Fruit fly (Drosophila melanogaster) whole organism, embryonic: ENCODE data around the gene CG34176.

Experiments used
- Abd-B ChIP-seq: fragments of 200-800 bp; sonication (Bioruptor generic); optimal IDR thresholded peaks from 2 replicates; lab custom pipeline; 2018; ENCODE audit warnings: missing biosample characterization, mild to moderate bottlenecking, missing genetic modification characterization, moderate library complexity
- Antp ChIP-seq: fragments of 200-800 bp; sonication (Bioruptor generic); optimal IDR thresholded peaks from 3 replicates; lab custom pipeline; 2016; ENCODE audit warnings: missing biosample characterization, missing genetic modification characterization
- CG10462 ChIP-seq: fragments of 200-800 bp; sonication (Bioruptor generic); optimal IDR thresholded peaks from 2 replicates; lab custom pipeline; 2016; ENCODE audit warnings: missing biosample characterization, missing genetic modification characterization
- CG11398 ChIP-seq: fragments of 200-800 bp; sonication (Bioruptor generic); optimal IDR thresholded peaks from 2 replicates; lab custom pipeline; 2016; ENCODE audit warnings: missing biosample characterization, missing genetic modification characterization
- CG11696 ChIP-seq: fragments of 200-800 bp; sonication (Bioruptor generic); IDR thresholded peaks from 2 replicates; pipeline ENCODE4 v1.3.6; 2022; ENCODE audit warnings: missing biosample characterization, missing genetic modification characterization
- CG12155 ChIP-seq: fragments of 200-800 bp; sonication (Bioruptor generic); optimal IDR thresholded peaks from 3 replicates; lab custom pipeline; 2016; ENCODE audit warnings: missing biosample characterization, missing genetic modification characterization
- CG12299 ChIP-seq: fragments of 200-800 bp; sonication (Bioruptor generic); optimal IDR thresholded peaks from 2 replicates; lab custom pipeline; 2018; ENCODE audit warnings: missing biosample characterization, mild to moderate bottlenecking, missing genetic modification characterization
- CG14014 ChIP-seq: fragments of 200-800 bp; sonication (Bioruptor generic); IDR thresholded peaks from 2 replicates; pipeline ENCODE4 v1.3.6; 2022; ENCODE audit warnings: missing biosample characterization, missing genetic modification characterization
- CG17359 ChIP-seq: fragments of 200-800 bp; sonication (Bioruptor generic); optimal IDR thresholded peaks from 3 replicates; lab custom pipeline; 2018; ENCODE audit warnings: missing biosample characterization, mild to moderate bottlenecking, missing genetic modification characterization, moderate library complexity
- CG17361 ChIP-seq: fragments of 200-800 bp; sonication (Bioruptor generic); IDR thresholded peaks from 3 replicates; pipeline ENCODE4 v1.3.6; 2022; ENCODE audit warnings: missing biosample characterization, missing genetic modification characterization
- CG17829 ChIP-seq: fragments of 200-800 bp; optimal IDR thresholded peaks from 2 replicates; lab custom pipeline; 2019; ENCODE audit warnings: missing biosample characterization, mild to moderate bottlenecking, missing genetic modification characterization, moderate library complexity
- CG1792 ChIP-seq: fragments of 200-800 bp; sonication (Bioruptor generic); optimal IDR thresholded peaks from 2 replicates; lab custom pipeline; 2016; ENCODE audit warnings: missing biosample characterization, missing genetic modification characterization
- CG18599 ChIP-seq: fragments of 200-800 bp; sonication (Bioruptor generic); optimal IDR thresholded peaks from 3 replicates; lab custom pipeline; 2017; ENCODE audit warnings: missing biosample characterization, missing genetic modification characterization, mild to moderate bottlenecking, moderate library complexity, missing genetic modification reagents
- CG2120 ChIP-seq: fragments of 200-800 bp; sonication (Bioruptor generic); optimal IDR thresholded peaks from 3 replicates; lab custom pipeline; 2016; ENCODE audit warnings: missing biosample characterization, missing genetic modification characterization
- CG2202 ChIP-seq: fragments of 200-800 bp; sonication (Bioruptor generic); optimal IDR thresholded peaks from 2 replicates; lab custom pipeline; 2018; ENCODE audit warnings: missing biosample characterization, mild to moderate bottlenecking, missing genetic modification characterization
- CG2678 ChIP-seq: fragments of 200-800 bp; sonication (Bioruptor generic); optimal IDR thresholded peaks from 3 replicates; lab custom pipeline; 2019; ENCODE audit warnings: missing biosample characterization, mild to moderate bottlenecking, missing genetic modification characterization, moderate library complexity
- CG3281 ChIP-seq: fragments of 200-800 bp; sonication (Bioruptor generic); optimal IDR thresholded peaks from 3 replicates; lab custom pipeline; 2017; ENCODE audit warnings: missing biosample characterization, mild to moderate bottlenecking, missing genetic modification characterization
- CG3838 ChIP-seq: fragments of 200-800 bp; sonication (Bioruptor generic); optimal IDR thresholded peaks from 3 replicates; lab custom pipeline; 2016; ENCODE audit warnings: missing biosample characterization, missing genetic modification characterization
- CG42726 ChIP-seq: fragments of 200-800 bp; sonication (Bioruptor generic); IDR thresholded peaks from 2 replicates; pipeline ENCODE4 v1.3.6; 2022; ENCODE audit warnings: missing biosample characterization, missing genetic modification characterization; ENCODE audit not compliant: partially characterized antibody
- CG6791 ChIP-seq: fragments of 200-800 bp; sonication (Bioruptor generic); IDR thresholded peaks from 3 replicates; pipeline ENCODE4 v1.3.6; 2022; ENCODE audit warnings: missing biosample characterization, missing genetic modification characterization; ENCODE audit not compliant: partially characterized antibody
- CG6813 ChIP-seq: fragments of 200-800 bp; sonication (Bioruptor generic); optimal IDR thresholded peaks from 2 replicates; lab custom pipeline; 2017; ENCODE audit warnings: missing biosample characterization, missing genetic modification characterization, mild to moderate bottlenecking, moderate library complexity, missing genetic modification reagents
- CG7372 ChIP-seq: fragments of 200-800 bp; sonication (Bioruptor generic); IDR thresholded peaks from 2 replicates; pipeline ENCODE4 v1.3.6; 2022; ENCODE audit warnings: missing biosample characterization, missing genetic modification characterization
- CG9932 ChIP-seq: fragments of 200-800 bp; sonication (Bioruptor generic); IDR thresholded peaks from 2 replicates; pipeline ENCODE4 v1.3.6; 2022; ENCODE audit warnings: missing biosample characterization, missing genetic modification characterization
- Hey ChIP-seq: fragments of 200-800 bp; sonication (Bioruptor generic); optimal IDR thresholded peaks from 3 replicates; lab custom pipeline; 2018; ENCODE audit warnings: missing biosample characterization, mild to moderate bottlenecking, missing genetic modification characterization
- Hr3 ChIP-seq: fragments of 200-800 bp; sonication (Bioruptor generic); optimal IDR thresholded peaks from 3 replicates; lab custom pipeline; 2016; ENCODE audit warnings: missing biosample characterization, missing genetic modification characterization
- Hr39 ChIP-seq: fragments of >200 bp; optimal IDR thresholded peaks from 2 replicates; lab custom pipeline; 2017
- Hr51 ChIP-seq, 2 experiments: fragments of 200-800 bp; sonication (Bioruptor generic); optimal IDR thresholded peaks; 2 replicates in 1 of 2; 3 replicates in 1 of 2; lab custom pipeline; 2016 to 2018; ENCODE audit warnings: missing biosample characterization in 2 of 2, missing genetic modification characterization in 2 of 2, mild to moderate bottlenecking in 1 of 2, moderate library complexity in 1 of 2
- Lim3 ChIP-seq: fragments of 200-800 bp; sonication (Bioruptor generic); IDR thresholded peaks from 2 replicates; pipeline ENCODE4 v1.3.6; 2022; ENCODE audit warnings: missing biosample characterization, missing genetic modification characterization
- MESR4 ChIP-seq: fragments of 200-800 bp; sonication (Bioruptor generic); optimal IDR thresholded peaks from 2 replicates; lab custom pipeline; 2018; ENCODE audit warnings: missing biosample characterization, mild to moderate bottlenecking, missing genetic modification characterization, moderate library complexity
- Six4 ChIP-seq: fragments of 200-800 bp; sonication (Bioruptor generic); optimal IDR thresholded peaks from 2 replicates; lab custom pipeline; 2016; ENCODE audit warnings: missing biosample characterization, missing genetic modification characterization
- Tbp ChIP-seq: fragments of >200 bp; optimal IDR thresholded peaks from 2 replicates; lab custom pipeline; 2018; ENCODE audit warnings: missing biosample characterization, missing genetic modification characterization
- Xrp1 ChIP-seq: fragments of 200-800 bp; sonication (Bioruptor generic); IDR thresholded peaks from 2 replicates; pipeline ENCODE4 v1.3.6; 2022; ENCODE audit warnings: missing biosample characterization, missing genetic modification characterization
- aop ChIP-seq: fragments of 200-800 bp; sonication (Bioruptor generic); IDR thresholded peaks from 2 replicates; pipeline ENCODE4 v1.3.6; 2022; ENCODE audit warnings: missing biosample characterization, missing genetic modification characterization
- caup ChIP-seq: fragments of 200-800 bp; sonication (Bioruptor generic); optimal IDR thresholded peaks from 3 replicates; lab custom pipeline; 2017; ENCODE audit warnings: missing biosample characterization, mild to moderate bottlenecking, missing genetic modification characterization, moderate library complexity; ENCODE audit not compliant: severe bottlenecking
- chinmo ChIP-seq: fragments of 200-800 bp; sonication (Bioruptor generic); IDR thresholded peaks from 4 replicates; pipeline ENCODE4 v1.3.6; 2022; ENCODE audit warnings: missing biosample characterization, missing genetic modification characterization; ENCODE audit not compliant: partially characterized antibody
- ci ChIP-seq: fragments of 200-800 bp; sonication (Bioruptor generic); IDR thresholded peaks from 3 replicates; pipeline ENCODE4 v1.3.6; 2022; ENCODE audit warnings: missing biosample characterization, missing genetic modification characterization
- dmrt99B ChIP-seq: fragments of 200-800 bp; sonication (Bioruptor generic); optimal IDR thresholded peaks from 2 replicates; lab custom pipeline; 2018; ENCODE audit warnings: missing biosample characterization, mild to moderate bottlenecking, missing genetic modification characterization, moderate library complexity
- ewg ChIP-seq: fragments of 200-800 bp; sonication (Bioruptor generic); optimal IDR thresholded peaks from 3 replicates; lab custom pipeline; 2017; ENCODE audit warnings: mild to moderate bottlenecking, missing biosample characterization, missing genetic modification reagents, missing genetic modification characterization
- eyg ChIP-seq: fragments of 200-800 bp; sonication (Bioruptor generic); optimal IDR thresholded peaks from 3 replicates; lab custom pipeline; 2016; ENCODE audit warnings: missing biosample characterization, missing genetic modification characterization
- grn ChIP-seq: fragments of 200-800 bp; sonication (Bioruptor generic); optimal IDR thresholded peaks from 3 replicates; lab custom pipeline; 2017; ENCODE audit warnings: missing biosample characterization, missing genetic modification characterization
- hb ChIP-seq: fragments of 200-800 bp; sonication (Bioruptor generic); IDR thresholded peaks from 3 replicates; pipeline ENCODE4 v1.3.6; 2022; ENCODE audit warnings: missing biosample characterization, missing genetic modification characterization; ENCODE audit not compliant: partially characterized antibody
- lola ChIP-seq, 3 experiments: fragments of >200 bp in 2 of 3; fragments of 200-800 bp in 1 of 3; sonication (Bioruptor generic) in 1 of 3; optimal IDR thresholded peaks; 2 replicates each; lab custom pipeline; 2017 to 2019; ENCODE audit warnings: missing biosample characterization in 3 of 3, missing genetic modification characterization in 3 of 3, mild to moderate bottlenecking in 1 of 3, moderate library complexity in 1 of 3
- mld ChIP-seq: fragments of 200-800 bp; sonication (Bioruptor generic); IDR thresholded peaks from 3 replicates; pipeline ENCODE4 v1.3.6; 2022; ENCODE audit warnings: missing biosample characterization, missing genetic modification characterization; ENCODE audit not compliant: partially characterized antibody
- nerfin-2 ChIP-seq: fragments of 200-800 bp; sonication (Bioruptor generic); IDR thresholded peaks from 2 replicates; pipeline ENCODE4 v1.3.6; 2022; ENCODE audit warnings: missing biosample characterization, missing genetic modification characterization; ENCODE audit not compliant: partially characterized antibody
- otp ChIP-seq: fragments of 200-800 bp; sonication (Bioruptor generic); IDR thresholded peaks from 3 replicates; pipeline ENCODE4, ENCODE4 v1.3.6; 2022; ENCODE audit warnings: missing biosample characterization, missing genetic modification characterization
- pnt ChIP-seq: fragments of 200-800 bp; sonication (Bioruptor generic); optimal IDR thresholded peaks from 3 replicates; lab custom pipeline; 2016; ENCODE audit warnings: missing biosample characterization, missing genetic modification characterization
- row ChIP-seq: fragments of 200-800 bp; sonication (Bioruptor generic); IDR thresholded peaks from 3 replicates; pipeline ENCODE4 v1.3.6; 2022; ENCODE audit warnings: missing biosample characterization, missing genetic modification characterization
- ssp ChIP-seq: fragments of 200-800 bp; sonication (Bioruptor generic); IDR thresholded peaks from 2 replicates; pipeline ENCODE4 v1.3.6; 2022; ENCODE audit warnings: missing biosample characterization, missing genetic modification characterization
- sug ChIP-seq: fragments of 200-800 bp; optimal IDR thresholded peaks from 2 replicates; lab custom pipeline; 2019; ENCODE audit warnings: missing biosample characterization, mild to moderate bottlenecking, missing genetic modification characterization, moderate library complexity
- tgo ChIP-seq: fragments of 200-800 bp; sonication (Bioruptor generic); IDR thresholded peaks from 3 replicates; pipeline ENCODE4 v1.3.6; 2022; ENCODE audit warnings: missing biosample characterization, missing genetic modification characterization
- tio ChIP-seq: fragments of 200-800 bp; sonication (Bioruptor generic); optimal IDR thresholded peaks from 2 replicates; lab custom pipeline; 2017; ENCODE audit warnings: missing biosample characterization, missing genetic modification characterization, inconsistent platforms
- trem ChIP-seq: fragments of 200-800 bp; optimal IDR thresholded peaks from 3 replicates; lab custom pipeline; 2019; ENCODE audit warnings: missing biosample characterization, mild to moderate bottlenecking, missing genetic modification characterization, moderate library complexity
- ttk ChIP-seq: fragments of 200-800 bp; sonication (Bioruptor generic); IDR thresholded peaks from 2 replicates; pipeline ENCODE4 v2.1.2; 2022; ENCODE audit warnings: missing biosample characterization, missing genetic modification characterization

Gene CG34176

dm6 chr2L:4012089-4012488 lies 8.2 kb downstream of the CG34176 start (continued):
- TF ChIP-seq chinmo (GFP tag; lab: Robert Waterston, UW) (no peak), CG17829 (tag; lab: Kevin White, UChicago) (no peak), CG12299 (tag; lab: Kevin White, UChicago) (no peak), CG11398 (GFP tag; lab: Kevin White, UChicago) (no peak), CG2678 (tag; lab: Kevin White, UChicago) (peak; percentile 37), Xrp1 (GFP tag; lab: Robert Waterston, UW) (peak; percentile 29; the same call in 1 of the 2 replicates), CG3281 (GFP tag; lab: Kevin White, UChicago) (no peak), mld (GFP tag; lab: Robert Waterston, UW) (no peak), MESR4 (no peak), Antp (no peak), row (GFP tag; lab: Robert Waterston, UW) (peak; percentile 50; the same call in 2 of the 3 replicates), Hey (tag; lab: Kevin White, UChicago) (no peak), ttk (0 out of 2 replicates have a peak, but pooled peaks have one; percentile 8), Six4 (GFP tag; lab: Kevin White, UChicago) (no peak), Hr3 (no peak), CG1792 (GFP tag; lab: Kevin White, UChicago) (no peak), eyg (GFP tag; lab: Kevin White, UChicago) (no peak), caup (peak; percentile 24), ewg (GFP tag; lab: Kevin White, UChicago) (no peak), CG2120 (peak; percentile 54), CG17361 (0 out of 3 replicates have a peak, but pooled peaks have one; percentile 19), ssp (GFP tag; lab: Robert Waterston, UW) (no peak), Tbp (GFP tag; lab: Kevin White, UChicago) (no peak), CG9932 (GFP tag; lab: Robert Waterston, UW) (peak; percentile 34; the same call in 1 of the 2 replicates), grn (no peak), CG3838 (GFP tag; lab: Kevin White, UChicago) (no peak), CG2202 (no peak), Hr51 (GFP tag; optimal IDR thresholded peaks at IDR 0.05; lab: Kevin White, UChicago) (peak in 1 of 2 experiments; percentile 26), Lim3 (GFP tag; lab: Robert Waterston, UW) (no peak), CG42726 (GFP tag; lab: Robert Waterston, UW) (no peak), aop (GFP tag; lab: Robert Waterston, UW) (no peak), CG6791 (GFP tag; lab: Robert Waterston, UW) (no peak), CG6813 (GFP tag; lab: Kevin White, UChicago) (no peak), hb (GFP tag; lab: Robert Waterston, UW) (no peak), ci (no peak), Abd-B (GFP tag; lab: Kevin White, UChicago) (no peak), CG12155 (no peak), CG17359 (peak; percentile 18), sug (no peak), otp (no peak)

DNA sequence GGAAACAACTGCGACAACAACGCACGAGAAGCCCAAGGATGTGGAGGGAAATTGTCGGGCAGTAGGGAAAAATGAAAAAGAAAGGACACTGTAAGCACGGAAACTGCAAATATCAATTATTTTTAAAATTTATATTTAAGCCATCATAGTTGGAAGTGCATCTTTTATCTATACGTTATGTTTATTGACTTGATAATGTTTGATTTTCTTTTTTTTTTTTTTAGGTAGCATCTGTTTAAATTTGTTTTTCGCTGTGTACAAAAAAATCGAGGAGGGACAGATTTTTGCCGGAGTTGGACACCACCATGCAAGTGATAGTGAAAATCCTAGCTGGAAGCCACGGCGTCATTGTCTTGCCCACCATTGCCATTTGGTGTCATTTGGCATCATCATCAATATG lies 15.3 kb downstream of the CG34176 start:
- TF ChIP-seq CG9932 (GFP tag; lab: Robert Waterston, UW) (0 out of 2 replicates have a peak, but pooled peaks have one; percentile 20), CG7372 (GFP tag; lab: Robert Waterston, UW) (no peak), nerfin-2 (GFP tag; lab: Robert Waterston, UW) (no peak), Hr39 (lab: Kevin White, UChicago) (no peak), CG18599 (GFP tag; lab: Kevin White, UChicago) (peak; percentile 58), lola (GFP tag; optimal IDR thresholded peaks at IDR 0.05; lab: Kevin White, UChicago) (no peak), trem (tag; lab: Kevin White, UChicago) (no peak), CG11696 (GFP tag; lab: Robert Waterston, UW) (no peak), pnt (GFP tag; lab: Kevin White, UChicago) (no peak), CG42726 (GFP tag; lab: Robert Waterston, UW) (no peak), tgo (GFP tag; lab: Robert Waterston, UW) (peak; percentile 37; the same call in 1 of the 3 replicates), dmrt99B (tag; lab: Kevin White, UChicago) (peak; percentile 22), CG14014 (0 out of 2 replicates have a peak, but pooled peaks have one; percentile 21), CG10462 (GFP tag; lab: Kevin White, UChicago) (no peak), tio (GFP tag; lab: Kevin White, UChicago) (no peak)
